Worm (Caenorhabditis elegans): ENCODE measurements around the gene F25G6.1.

The F25G6.1 gene

ce11 chrV:8592691-8593307, 17.9 kb downstream of the F25G6.1 start:
- TF ChIP-seq flt-1 (GFP tag; IDR thresholded peaks at IDR 0.05) (no peak), ztf-29 (GFP tag; IDR thresholded peaks at IDR 0.05) (no peak)

DNA sequence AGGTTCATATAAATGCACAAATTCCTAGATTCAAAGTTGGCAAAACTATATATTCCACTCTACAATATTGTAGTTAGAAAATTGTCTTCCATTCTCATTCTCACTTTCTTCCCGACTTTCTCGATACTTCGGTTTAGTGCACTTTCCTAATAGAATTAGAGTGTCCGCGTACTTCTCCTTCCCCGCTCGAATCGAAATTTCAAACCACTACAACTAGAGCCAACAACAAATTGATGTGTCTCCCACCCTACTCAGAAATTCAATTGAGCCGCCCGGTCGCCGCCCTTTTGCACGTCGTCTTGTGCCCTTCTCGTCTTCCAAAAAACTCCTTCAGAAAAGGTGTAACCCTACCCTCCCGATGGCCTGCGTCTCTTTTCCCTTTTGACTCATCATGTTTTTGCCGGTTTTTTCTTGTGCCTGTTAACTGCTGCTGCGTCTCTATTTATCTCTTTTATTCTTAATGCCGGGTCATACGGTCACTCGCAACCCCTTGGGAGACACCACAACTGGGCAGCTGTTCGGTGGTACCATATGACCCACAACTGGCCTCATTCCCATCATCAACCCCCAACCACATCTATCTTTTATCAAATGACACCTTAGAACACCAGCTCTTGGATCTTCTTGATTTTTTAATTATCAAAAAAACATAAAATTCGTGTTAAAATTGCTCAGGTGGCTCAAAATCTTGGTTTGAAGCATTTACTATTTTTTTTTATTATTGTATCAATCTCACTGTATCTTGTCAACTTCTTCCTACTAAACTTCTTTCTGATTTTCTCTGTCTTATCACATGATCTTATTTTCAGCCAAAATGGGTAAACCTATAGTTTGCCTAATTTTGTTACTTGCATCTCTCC, 19.5 kb downstream of the F25G6.1 start, which contains the start of gene tag-196:
Gene tag-196 (plus strand): TSS at position 810 of the 860 bp plus-strand sequence.
- TF ChIP-seq flt-1 (GFP tag; IDR thresholded peaks at IDR 0.05) (peak; percentile 43; the same call in 1 of the 2 replicates), ref-1 (GFP tag; conservative IDR thresholded peaks at IDR 0.05) (no peak), ztf-29 (GFP tag; IDR thresholded peaks at IDR 0.05) (no peak), tab-1 (GFP tag; IDR thresholded peaks at IDR 0.05) (no peak)

DNA sequence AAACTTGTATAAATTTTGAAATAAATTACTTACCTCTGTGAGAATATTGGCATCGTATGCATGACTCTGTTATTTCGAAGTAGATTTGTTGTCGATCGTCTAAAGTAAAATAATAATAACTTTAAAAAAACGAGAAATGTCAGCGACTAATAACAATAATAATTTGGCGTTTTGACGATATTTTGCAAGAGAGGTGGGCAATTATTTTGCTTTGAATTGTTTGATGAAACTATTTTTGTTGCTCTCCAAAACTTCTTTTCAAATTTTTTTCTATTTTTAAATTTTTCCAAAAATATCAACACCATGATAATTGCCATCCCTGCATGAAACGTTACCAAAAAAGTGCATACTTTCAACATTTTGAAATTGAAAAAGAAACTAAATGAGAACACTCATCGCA, 24.3 kb downstream of the F25G6.1 start, which contains the start of gene F41E6.7:
Gene F41E6.7 (minus strand): TSS at position 101 of the 400 bp plus-strand sequence.
- TF ChIP-seq tab-1 (GFP tag; IDR thresholded peaks at IDR 0.05), result no peak
- no peak for TF ChIP-seq flt-1 (GFP tag; IDR thresholded peaks at IDR 0.05)
- TF ChIP-seq med-1 (GFP tag; optimal IDR thresholded peaks at IDR 0.05; ENCODE audit: insufficient read depth), result no peak
- no peak for TF ChIP-seq ref-1 (GFP tag; conservative IDR thresholded peaks at IDR 0.05)
- TF ChIP-seq ztf-29 (GFP tag; IDR thresholded peaks at IDR 0.05), result no peak
- TF ChIP-seq cog-1 (tag; optimal IDR thresholded peaks at IDR 0.05), result no peak
- no peak for TF ChIP-seq T22C8.4 (GFP tag; IDR thresholded peaks at IDR 0.05)
- no peak for TF ChIP-seq ztf-23 (GFP tag; IDR thresholded peaks at IDR 0.05)
- no peak for TF ChIP-seq klf-2 (GFP tag; conservative IDR thresholded peaks at IDR 0.05)

- TF ChIP-seq med-1 (GFP tag; optimal IDR thresholded peaks at IDR 0.05; ENCODE audit: insufficient read depth) (no peak), T22C8.4 (GFP tag; IDR thresholded peaks at IDR 0.05) (no peak), klf-2 (GFP tag; conservative IDR thresholded peaks at IDR 0.05) (no peak), tab-1 (GFP tag; IDR thresholded peaks at IDR 0.05) (no peak), cog-1 (tag; optimal IDR thresholded peaks at IDR 0.05) (no peak), ref-1 (GFP tag; conservative IDR thresholded peaks at IDR 0.05) (no peak), flt-1 (GFP tag; IDR thresholded peaks at IDR 0.05) (no peak), ztf-29 (GFP tag; IDR thresholded peaks at IDR 0.05) (no peak), ztf-23 (GFP tag; IDR thresholded peaks at IDR 0.05) (no peak)
These were observed 25.1 kb downstream of the F25G6.1 start for ce11 chrV:8599957-8600356.

ce11 chrV:8601420-8601819, 26.6 kb downstream of the F25G6.1 start, which contains the start of gene F41E6.8:
Gene F41E6.8 (minus strand): TSS chrV:8601520.
- TF ChIP-seq tab-1 (GFP tag; IDR thresholded peaks at IDR 0.05), result no peak
- no peak for TF ChIP-seq ztf-29 (GFP tag; IDR thresholded peaks at IDR 0.05)
- TF ChIP-seq ztf-23 (GFP tag; IDR thresholded peaks at IDR 0.05), result no peak
- no peak for TF ChIP-seq T22C8.4 (GFP tag; IDR thresholded peaks at IDR 0.05)
- TF ChIP-seq med-1 (GFP tag; optimal IDR thresholded peaks at IDR 0.05; ENCODE audit: insufficient read depth), result no peak
- no peak for TF ChIP-seq ref-1 (GFP tag; conservative IDR thresholded peaks at IDR 0.05)
- no peak for TF ChIP-seq cog-1 (tag; optimal IDR thresholded peaks at IDR 0.05)
- TF ChIP-seq flt-1 (GFP tag; IDR thresholded peaks at IDR 0.05), result no peak
- TF ChIP-seq klf-2 (GFP tag; conservative IDR thresholded peaks at IDR 0.05), result no peak

DNA sequence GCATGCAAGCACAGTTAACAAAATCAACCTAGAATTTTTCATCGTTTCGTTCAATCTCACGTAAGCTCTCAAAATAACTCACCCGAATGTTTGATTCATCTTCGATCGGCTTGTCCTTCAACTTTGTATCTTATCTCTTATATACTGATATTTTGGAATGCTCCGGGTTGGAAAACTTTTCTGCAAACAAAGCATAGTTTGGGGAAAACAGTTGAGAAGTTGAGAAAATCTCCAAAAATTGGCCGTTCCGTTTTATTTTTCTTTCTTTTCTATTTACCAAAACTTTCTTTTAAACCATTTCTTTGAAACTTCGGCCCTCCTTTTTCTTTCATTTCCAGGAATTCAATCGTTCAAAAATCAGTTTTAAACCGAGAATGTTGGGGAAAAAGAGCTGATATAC, 27.8 kb downstream of the F25G6.1 start, which contains the start of gene F41E6.15:
Gene F41E6.15 (minus strand): TSS at position 101 of the 400 bp plus-strand sequence.
- no peak for TF ChIP-seq med-1 (GFP tag; optimal IDR thresholded peaks at IDR 0.05; ENCODE audit: insufficient read depth)
- no peak for TF ChIP-seq T22C8.4 (GFP tag; IDR thresholded peaks at IDR 0.05)
- no peak for TF ChIP-seq cog-1 (tag; optimal IDR thresholded peaks at IDR 0.05)
- no peak for TF ChIP-seq ztf-23 (GFP tag; IDR thresholded peaks at IDR 0.05)
- no peak for TF ChIP-seq flt-1 (GFP tag; IDR thresholded peaks at IDR 0.05)
- TF ChIP-seq ztf-29 (GFP tag; IDR thresholded peaks at IDR 0.05), result no peak
- TF ChIP-seq klf-2 (GFP tag; conservative IDR thresholded peaks at IDR 0.05), result no peak
- TF ChIP-seq tab-1 (GFP tag; IDR thresholded peaks at IDR 0.05), result no peak
- TF ChIP-seq ref-1 (GFP tag; conservative IDR thresholded peaks at IDR 0.05), result no peak

- TF ChIP-seq klf-2 (GFP tag; conservative IDR thresholded peaks at IDR 0.05), result no peak
- TF ChIP-seq T22C8.4 (GFP tag; IDR thresholded peaks at IDR 0.05), result no peak
- no peak for TF ChIP-seq ztf-23 (GFP tag; IDR thresholded peaks at IDR 0.05)
- TF ChIP-seq ref-1 (GFP tag; conservative IDR thresholded peaks at IDR 0.05), result no peak
- TF ChIP-seq med-1 (GFP tag; optimal IDR thresholded peaks at IDR 0.05; ENCODE audit: insufficient read depth), result no peak
- no peak for TF ChIP-seq flt-1 (GFP tag; IDR thresholded peaks at IDR 0.05)
- no peak for TF ChIP-seq tab-1 (GFP tag; IDR thresholded peaks at IDR 0.05)
- TF ChIP-seq ztf-29 (GFP tag; IDR thresholded peaks at IDR 0.05), result no peak
- TF ChIP-seq cog-1 (tag; optimal IDR thresholded peaks at IDR 0.05), result no peak
These were observed 28.4 kb downstream of the F25G6.1 start, which contains the start of gene F41E6.5 for ce11 chrV:8603272-8603671. Gene F41E6.5 (plus strand): TSS chrV:8603480.

ce11 chrV:8606099-8606696, 31.3 kb downstream of the F25G6.1 start, which contains the start of gene vps-60:
Gene vps-60 (minus strand): TSS chrV:8606128.
- TF ChIP-seq ztf-29 (GFP tag; IDR thresholded peaks at IDR 0.05), result no peak
- TF ChIP-seq flt-1 (GFP tag; IDR thresholded peaks at IDR 0.05), result 0 out of 2 replicates have a peak, but pooled peaks have one; percentile 26
- TF ChIP-seq ztf-23 (GFP tag; IDR thresholded peaks at IDR 0.05), result 0 out of 2 replicates have a peak, but pooled peaks have one; percentile 31
- TF ChIP-seq med-1 (GFP tag; optimal IDR thresholded peaks at IDR 0.05; ENCODE audit: insufficient read depth), result no peak
- TF ChIP-seq cog-1 (tag; optimal IDR thresholded peaks at IDR 0.05), result peak; percentile 71
- no peak for TF ChIP-seq ref-1 (GFP tag; conservative IDR thresholded peaks at IDR 0.05)
- no peak for TF ChIP-seq T22C8.4 (GFP tag; IDR thresholded peaks at IDR 0.05)
- TF ChIP-seq klf-2 (GFP tag; conservative IDR thresholded peaks at IDR 0.05), result no peak
- TF ChIP-seq tab-1 (GFP tag; IDR thresholded peaks at IDR 0.05), result no peak

DNA sequence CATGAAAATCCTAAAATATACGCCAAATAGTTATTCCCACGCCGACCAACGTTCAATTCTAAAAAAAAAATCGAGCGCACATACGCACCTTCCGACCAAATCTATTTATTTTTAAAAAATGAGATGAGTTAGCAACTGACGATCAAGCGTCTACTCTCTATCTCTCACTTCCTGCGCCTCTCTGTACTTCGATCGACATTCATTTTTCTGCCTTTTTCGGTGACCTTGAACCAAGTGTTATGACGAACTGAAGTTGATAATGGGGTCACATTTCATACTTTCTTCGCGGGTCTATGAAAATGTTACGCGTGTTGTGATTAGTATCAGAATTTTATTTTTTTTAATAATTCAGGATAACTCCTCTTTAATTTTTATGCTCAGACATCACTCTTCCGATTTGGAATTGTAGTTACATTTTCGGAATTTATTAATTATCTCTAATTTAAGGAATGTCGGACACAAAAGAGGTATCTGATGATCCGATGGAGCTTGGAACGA, 32.5 kb downstream of the F25G6.1 start, which contains the start of gene smk-1:
Gene smk-1 (plus strand): TSS at position 448 of the 498 bp plus-strand sequence.
- no peak for TF ChIP-seq ref-1 (GFP tag; conservative IDR thresholded peaks at IDR 0.05)
